Fruit fly (Drosophila melanogaster) whole organism, embryonic: ENCODE measurements around the gene Rpn11.

Source experiments
- CG15514 ChIP-seq: fragments of 200-800 bp; sonication (Bioruptor generic); optimal IDR thresholded peaks from 3 replicates; lab custom pipeline; 2017; ENCODE audit warnings: missing biosample characterization, missing genetic modification characterization, mild to moderate bottlenecking, moderate library complexity, missing genetic modification reagents
- CG16813 ChIP-seq: fragments of 200-800 bp; sonication (Bioruptor generic); IDR thresholded peaks from 3 replicates; pipeline ENCODE4 v1.3.6; 2022; ENCODE audit warnings: missing biosample characterization, missing genetic modification characterization; ENCODE audit not compliant: partially characterized antibody
- CG18619 ChIP-seq: fragments of 200-800 bp; sonication (Bioruptor generic); optimal IDR thresholded peaks from 3 replicates; lab custom pipeline; 2017; ENCODE audit warnings: missing biosample characterization, mild to moderate bottlenecking, missing genetic modification characterization
- Dad ChIP-seq: fragments of 200-800 bp; sonication (Bioruptor generic); optimal IDR thresholded peaks from 3 replicates; lab custom pipeline; 2016; ENCODE audit warnings: missing biosample characterization, missing genetic modification characterization
- gfzf ChIP-seq: fragments of 200-800 bp; sonication (Bioruptor generic); optimal IDR thresholded peaks from 2 replicates; lab custom pipeline; 2016; ENCODE audit warnings: missing biosample characterization, mild to moderate bottlenecking, missing genetic modification characterization, moderate library complexity
- grn ChIP-seq: fragments of 200-800 bp; sonication (Bioruptor generic); optimal IDR thresholded peaks from 3 replicates; lab custom pipeline; 2017; ENCODE audit warnings: missing biosample characterization, missing genetic modification characterization

- no peak for TF ChIP-seq gfzf
- TF ChIP-seq CG15514 (GFP tag; lab: Kevin White, UChicago) = no peak
- TF ChIP-seq CG16813 = no peak
- no peak for TF ChIP-seq grn (GFP tag; lab: Kevin White, UChicago)
- no peak for TF ChIP-seq Dad (GFP tag; lab: Kevin White, UChicago)
- no peak for TF ChIP-seq CG18619
Measured at dm6 chr2L:5089642-5090041, 30.1 kb upstream of the Rpn11 start.
